Worm (Caenorhabditis elegans) whole organism, L4 larva: ENCODE results near the gene C16A3.5.

Experiments
- F10B5.3 ChIP-seq: sonication (generic microtip); optimal IDR thresholded peaks from 2 replicates; lab custom pipeline; 2016; ENCODE audit warnings: mild to moderate bottlenecking, missing genetic modification characterization, missing compliant biosample characterization
- F37D6.2 ChIP-seq: sonication (generic microtip); optimal IDR thresholded peaks from 2 replicates; lab custom pipeline; 2016; ENCODE audit warnings: mild to moderate bottlenecking, missing genetic modification characterization, missing compliant biosample characterization
- T20F7.1 ChIP-seq: fragments of 200-800 bp; sonication (Bioruptor generic); optimal IDR thresholded peaks from 2 replicates; lab custom pipeline; 2018; ENCODE audit warnings: mild to moderate bottlenecking, missing genetic modification characterization, missing compliant biosample characterization
- Y105C5A.15 ChIP-seq: fragments of 200-800 bp; sonication (Bioruptor generic); IDR thresholded peaks from 2 replicates; pipeline ENCODE4 v1.3.6; 2022; ENCODE audit warnings: missing genetic modification characterization, missing compliant biosample characterization
- ZK546.5 ChIP-seq, 2 experiments: sonication (generic microtip); optimal IDR thresholded peaks; 2 replicates each; lab custom pipeline; 2017; ENCODE audit warnings: missing biosample characterization in 2 of 2, missing genetic modification characterization in 2 of 2
- aha-1 ChIP-seq: fragments of 150-350 bp; peaks from one replicate; lab custom pipeline; 2014; ENCODE audit warnings: missing biosample characterization, missing genetic modification characterization
- attf-4 ChIP-seq: sonication (generic microtip); optimal IDR thresholded peaks from 3 replicates; lab custom pipeline; 2017; ENCODE audit warnings: missing biosample characterization, missing genetic modification characterization
- ceh-28 ChIP-seq: fragments of 150-350 bp; optimal IDR thresholded peaks from 2 replicates; lab custom pipeline; 2014; ENCODE audit warnings: missing biosample characterization, missing genetic modification reagents, missing genetic modification characterization
- ceh-44 ChIP-seq: fragments of 200-800 bp; sonication (Bioruptor generic); IDR thresholded peaks from 2 replicates; pipeline ENCODE4 v1.3.6; 2022; ENCODE audit warnings: missing genetic modification reagents, missing genetic modification characterization, missing compliant biosample characterization
- ceh-62 ChIP-seq: sonication (generic microtip); optimal IDR thresholded peaks from 2 replicates; lab custom pipeline; 2017; ENCODE audit warnings: missing biosample characterization, missing genetic modification characterization
- ceh-82 ChIP-seq: sonication (generic microtip); optimal IDR thresholded peaks from 2 replicates; lab custom pipeline; 2017; ENCODE audit warnings: missing biosample characterization, missing genetic modification characterization
- ces-1 ChIP-seq: fragments of 150-350 bp; sonication (generic microtip); optimal IDR thresholded peaks from 4 replicates; lab custom pipeline; 2014; ENCODE audit warnings: missing biosample characterization, missing genetic modification reagents, missing genetic modification characterization
- cey-2 ChIP-seq: sonication (generic microtip); optimal IDR thresholded peaks from 3 replicates; lab custom pipeline; 2017; ENCODE audit warnings: missing genetic modification characterization, mild to moderate bottlenecking, missing compliant biosample characterization, antibody characterized with exemption, borderline replicate concordance; ENCODE audit not compliant: insufficient read depth
- daf-12 ChIP-seq: fragments of 150-350 bp; optimal IDR thresholded peaks from 2 replicates; lab custom pipeline; 2014; ENCODE audit warnings: missing biosample characterization, missing genetic modification reagents, missing genetic modification characterization
- daf-16 ChIP-seq, 3 experiments: sonication (generic microtip); optimal IDR thresholded peaks; 2 replicates each; lab custom pipeline; 2016 to 2017; ENCODE audit warnings: missing genetic modification characterization in 3 of 3, missing genetic modification reagents in 3 of 3, mild to moderate bottlenecking in 2 of 3, missing compliant biosample characterization in 2 of 3, missing biosample characterization in 1 of 3, moderate library complexity in 1 of 3
- dmd-6 ChIP-seq: fragments of 200-800 bp; sonication (Bioruptor generic); IDR thresholded peaks from 2 replicates; pipeline ENCODE4 v1.3.6; 2022; ENCODE audit warnings: missing genetic modification reagents, missing genetic modification characterization, missing compliant biosample characterization
- dmd-9 ChIP-seq: fragments of 200-800 bp; sonication (Bioruptor generic); IDR thresholded peaks from 2 replicates; pipeline ENCODE4 v1.3.6; 2022; ENCODE audit warnings: missing genetic modification reagents, missing genetic modification characterization, missing compliant biosample characterization
- dve-1 ChIP-seq: sonication (generic microtip); optimal IDR thresholded peaks from 2 replicates; lab custom pipeline; 2017; ENCODE audit warnings: antibody characterized with exemption, mild to moderate bottlenecking, missing genetic modification characterization, missing compliant biosample characterization; ENCODE audit not compliant: insufficient read depth
- egl-43 ChIP-seq: fragments of 200-800 bp; sonication (Bioruptor generic); IDR thresholded peaks from 2 replicates; pipeline ENCODE4 v1.3.6; 2022; ENCODE audit warnings: missing genetic modification reagents, missing genetic modification characterization, missing compliant biosample characterization
- hlh-11 ChIP-seq: fragments of 200-800 bp; sonication (Bioruptor generic); optimal IDR thresholded peaks from 2 replicates; lab custom pipeline; 2018; ENCODE audit warnings: mild to moderate bottlenecking, missing genetic modification characterization, missing compliant biosample characterization
- hlh-30 ChIP-seq: sonication (generic microtip); optimal IDR thresholded peaks from 2 replicates; lab custom pipeline; 2017; ENCODE audit warnings: antibody characterized with exemption, mild to moderate bottlenecking, missing genetic modification characterization, missing compliant biosample characterization; ENCODE audit not compliant: insufficient read depth
- hmg-1.1 ChIP-seq: fragments of 200-800 bp; sonication (Bioruptor generic); IDR thresholded peaks from 2 replicates; pipeline ENCODE4 v1.3.6; 2022; ENCODE audit warnings: missing genetic modification reagents, missing genetic modification characterization, missing compliant biosample characterization
- jun-1 ChIP-seq: fragments of 150-350 bp; optimal IDR thresholded peaks from 2 replicates; lab custom pipeline; 2014; ENCODE audit warnings: missing biosample characterization, missing genetic modification reagents, missing genetic modification characterization
- lin-1 ChIP-seq: fragments of 200-800 bp; sonication (Bioruptor generic); IDR thresholded peaks from 2 replicates; pipeline ENCODE4 v1.3.6; 2022; ENCODE audit warnings: missing genetic modification reagents, missing genetic modification characterization, missing compliant biosample characterization
- lin-13 ChIP-seq: fragments of 150-350 bp; optimal IDR thresholded peaks from 2 replicates; lab custom pipeline; 2014; ENCODE audit warnings: missing biosample characterization, missing genetic modification reagents, missing genetic modification characterization
- lin-15B ChIP-seq: fragments of 150-350 bp; sonication (generic microtip); optimal IDR thresholded peaks from 3 replicates; lab custom pipeline; 2014; ENCODE audit warnings: missing biosample characterization, missing genetic modification characterization
- lin-39 ChIP-seq: fragments of 150-350 bp; optimal IDR thresholded peaks from 2 replicates; lab custom pipeline; 2014; ENCODE audit warnings: missing biosample characterization, missing genetic modification reagents, missing genetic modification characterization
- lsy-2 ChIP-seq, 2 experiments: fragments of 150-350 bp in 1 of 2; sonication (generic microtip) in 1 of 2; optimal IDR thresholded peaks; 2 replicates each; lab custom pipeline; 2014 to 2017; ENCODE audit warnings: missing biosample characterization in 2 of 2, missing genetic modification characterization in 2 of 2
- mdl-1 ChIP-seq, 2 experiments: fragments of 150-350 bp in 1 of 2; sonication (generic microtip) in 1 of 2; optimal IDR thresholded peaks; 2 replicates each; lab custom pipeline; 2014 to 2017; ENCODE audit warnings: missing biosample characterization in 2 of 2, missing genetic modification characterization in 2 of 2
- mep-1 ChIP-seq: fragments of 150-350 bp; sonication (generic microtip); optimal IDR thresholded peaks from 3 replicates; lab custom pipeline; 2014; ENCODE audit warnings: missing biosample characterization, missing genetic modification characterization
- mes-2 ChIP-seq: sonication (generic microtip); optimal IDR thresholded peaks from 2 replicates; lab custom pipeline; 2016; ENCODE audit warnings: missing genotype, mild to moderate bottlenecking, missing genetic modification characterization, missing compliant biosample characterization; ENCODE audit not compliant: poor library complexity, severe bottlenecking
- mxl-2 ChIP-seq: fragments of 200-800 bp; sonication (Bioruptor generic); conservative IDR thresholded peaks from 2 replicates; pipeline ENCODE4 v1.3.6; 2022; ENCODE audit warnings: missing genetic modification reagents, missing genetic modification characterization, missing compliant biosample characterization
- nhr-111 ChIP-seq: fragments of 200-800 bp; sonication (Bioruptor generic); optimal IDR thresholded peaks from 2 replicates; lab custom pipeline; 2018; ENCODE audit warnings: mild to moderate bottlenecking, missing genetic modification characterization, missing compliant biosample characterization
- nhr-25 ChIP-seq: sonication (generic microtip); optimal IDR thresholded peaks from 2 replicates; lab custom pipeline; 2017; ENCODE audit warnings: missing genetic modification characterization, mild to moderate bottlenecking, missing compliant biosample characterization, antibody characterized with exemption, moderate library complexity, borderline replicate concordance; ENCODE audit not compliant: insufficient read depth
- nhr-28 ChIP-seq: fragments of 150-350 bp; optimal IDR thresholded peaks from 2 replicates; lab custom pipeline; 2014; ENCODE audit warnings: missing biosample characterization, missing genetic modification characterization
- nhr-41 ChIP-seq: fragments of 200-800 bp; sonication (Bioruptor generic); IDR thresholded peaks from 2 replicates; pipeline ENCODE4 v1.3.6; 2022; ENCODE audit warnings: missing genetic modification reagents, missing genetic modification characterization, missing compliant biosample characterization
- nhr-48 ChIP-seq: sonication (generic microtip); optimal IDR thresholded peaks from 2 replicates; lab custom pipeline; 2016; ENCODE audit warnings: mild to moderate bottlenecking, missing genetic modification characterization, missing compliant biosample characterization
- nhr-6 ChIP-seq: fragments of 150-350 bp; optimal IDR thresholded peaks from 2 replicates; lab custom pipeline; 2014; ENCODE audit warnings: missing biosample characterization, missing genetic modification characterization
- nhr-76 ChIP-seq: fragments of 150-350 bp; optimal IDR thresholded peaks from 2 replicates; lab custom pipeline; 2014; ENCODE audit warnings: missing biosample characterization, missing genetic modification characterization
- nhr-77 ChIP-seq: fragments of 150-350 bp; optimal IDR thresholded peaks from 2 replicates; lab custom pipeline; 2014; ENCODE audit warnings: missing biosample characterization, missing genetic modification characterization
- php-3 ChIP-seq: fragments of 200-800 bp; sonication (Bioruptor generic); IDR thresholded peaks from 2 replicates; pipeline ENCODE4 v1.3.6; 2022; ENCODE audit warnings: missing genetic modification reagents, missing genetic modification characterization, missing compliant biosample characterization
- pqm-1 ChIP-seq: sonication (generic microtip); optimal IDR thresholded peaks from 2 replicates; lab custom pipeline; 2017; ENCODE audit warnings: missing biosample characterization, missing genetic modification characterization
- spr-3 ChIP-seq: fragments of 200-800 bp; sonication (Bioruptor generic); optimal IDR thresholded peaks from 2 replicates; lab custom pipeline; 2018; ENCODE audit warnings: mild to moderate bottlenecking, missing genetic modification characterization, missing compliant biosample characterization
- tag-97 ChIP-seq: fragments of 200-800 bp; sonication (Bioruptor generic); IDR thresholded peaks from 2 replicates; pipeline ENCODE4 v1.3.6; 2022; ENCODE audit warnings: missing genetic modification characterization, missing compliant biosample characterization
- unc-130 ChIP-seq: sonication (generic microtip); optimal IDR thresholded peaks from 2 replicates; lab custom pipeline; 2016; ENCODE audit warnings: missing genetic modification reagents, missing genetic modification characterization, missing compliant biosample characterization
- unc-39 ChIP-seq: sonication (generic microtip); optimal IDR thresholded peaks from 2 replicates; lab custom pipeline; 2017; ENCODE audit warnings: missing biosample characterization, missing genetic modification characterization
- zip-2 ChIP-seq: fragments of 150-350 bp; optimal IDR thresholded peaks from 2 replicates; lab custom pipeline; 2014; ENCODE audit warnings: missing biosample characterization, missing genetic modification characterization
- ztf-7 ChIP-seq: fragments of 150-350 bp; optimal IDR thresholded peaks from 2 replicates; lab custom pipeline; 2014; ENCODE audit warnings: missing biosample characterization, missing genetic modification characterization

Gene C16A3.5

ce11 chrIII:6360825-6361224, 19.7 kb upstream of the C16A3.5 start (continued):
- 0 out of 2 replicates have a peak, but pooled peaks have one; percentile 7 for TF ChIP-seq hmg-1.1 (GFP tag; lab: Robert Waterston, UW)

ce11 chrIII:6361560-6361959, 19.0 kb upstream of the C16A3.5 start:
- TF ChIP-seq ztf-7 (peak; percentile 4), unc-130 (GFP tag; lab: Kevin White, UChicago) (no peak), ceh-62 (no peak), ZK546.5 (tag; optimal IDR thresholded peaks at IDR 0.05; lab: Kevin White, UChicago) (no peak), dmd-9 (no peak), lin-13 (GFP tag; lab: Kevin White, UChicago) (peak; percentile 7), jun-1 (tag; lab: Kevin White, UChicago) (no peak), ceh-28 (tag; lab: Kevin White, UChicago) (no peak), aha-1 (peak; percentile 7), nhr-111 (GFP tag; lab: Kevin White, UChicago) (no peak), nhr-48 (peak; percentile 50), cey-2 (tag; lab: Kevin White, UChicago) (no peak), nhr-41 (GFP tag; lab: Robert Waterston, UW) (no peak), lsy-2 (tag; optimal IDR thresholded peaks at IDR 0.05; lab: Kevin White, UChicago) (peak; percentile 25 to 34), hlh-30 (tag; lab: Kevin White, UChicago) (peak; percentile 35), daf-12 (tag; lab: Kevin White, UChicago) (no peak), mdl-1 (tag; optimal IDR thresholded peaks at IDR 0.05; lab: Kevin White, UChicago) (peak in 1 of 2 experiments; percentile 66), php-3 (GFP tag; lab: Robert Waterston, UW) (peak; percentile 61; the same call in 1 of the 2 replicates), attf-4 (tag; lab: Kevin White, UChicago) (no peak), daf-16 (GFP tag; optimal IDR thresholded peaks at IDR 0.05; lab: Kevin White, UChicago) (peak in 1 of 2 experiments; percentile 15), daf-16 (tag; optimal IDR thresholded peaks at IDR 0.05; lab: Kevin White, UChicago) (peak; percentile 80), hlh-11 (tag; lab: Kevin White, UChicago) (peak; percentile 89), ces-1 (GFP tag; lab: Kevin White, UChicago) (no peak), ceh-44 (no peak), unc-39 (no peak), nhr-28 (tag; lab: Kevin White, UChicago) (peak; percentile 84), egl-43 (GFP tag; lab: Robert Waterston, UW) (no peak), nhr-76 (tag; lab: Kevin White, UChicago) (no peak), zip-2 (tag; lab: Kevin White, UChicago) (peak; percentile 25), T20F7.1 (peak; percentile 46), spr-3 (GFP tag; lab: Kevin White, UChicago) (no peak), nhr-77 (tag; lab: Kevin White, UChicago) (peak; percentile 41), lin-1 (GFP tag; lab: Robert Waterston, UW) (peak; percentile 55; the same call in 1 of the 2 replicates), dve-1 (tag; lab: Kevin White, UChicago) (peak; percentile 88), lin-39 (tag; lab: Kevin White, UChicago) (no peak), lin-15B (tag; lab: Kevin White, UChicago) (no peak), nhr-6 (peak; percentile 52), mxl-2 (GFP tag; lab: Robert Waterston, UW) (no peak), Y105C5A.15 (GFP tag; lab: Robert Waterston, UW) (no peak), tag-97 (no peak), F37D6.2 (tag; lab: Kevin White, UChicago) (no peak), dmd-6 (GFP tag; lab: Robert Waterston, UW) (peak; percentile 93), nhr-25 (no peak), F10B5.3 (tag; lab: Kevin White, UChicago) (no peak), pqm-1 (peak; percentile 95), ceh-82 (tag; lab: Kevin White, UChicago) (no peak), mes-2 (tag; lab: Kevin White, UChicago) (peak; percentile 2), hmg-1.1 (GFP tag; lab: Robert Waterston, UW) (no peak), mep-1 (tag; lab: Kevin White, UChicago) (peak; percentile 32)
